Worm (Caenorhabditis elegans) whole organism, L2 larva: Measurements from ENCODE around the gene F54H12.2.

ENCODE experiments used
- R02D3.7 ChIP-seq: fragments of 150-350 bp; optimal IDR thresholded peaks from 2 replicates; lab custom pipeline; 2014; ENCODE audit warnings: missing biosample characterization, missing genetic modification characterization
- aly-2 ChIP-seq: fragments of 150-350 bp; optimal IDR thresholded peaks from 2 replicates; lab custom pipeline; 2014; ENCODE audit warnings: missing biosample characterization, missing genetic modification characterization
- ama-1 ChIP-seq: fragments of 150-350 bp; optimal IDR thresholded peaks from 2 replicates; lab custom pipeline; 2018; ENCODE audit warnings: inconsistent platforms
- ceh-16 ChIP-seq: fragments of 150-350 bp; optimal IDR thresholded peaks from 2 replicates; lab custom pipeline; 2014; ENCODE audit warnings: missing biosample characterization, missing genetic modification characterization
- ceh-82 ChIP-seq: fragments of 150-350 bp; optimal IDR thresholded peaks from 2 replicates; lab custom pipeline; 2014; ENCODE audit warnings: missing biosample characterization, missing genetic modification characterization
- dmd-4 ChIP-seq: sonication (generic microtip); optimal IDR thresholded peaks from 2 replicates; lab custom pipeline; 2017; ENCODE audit warnings: missing biosample characterization, missing genetic modification characterization
- elt-1 ChIP-seq: fragments of 150-350 bp; optimal IDR thresholded peaks from 2 replicates; lab custom pipeline; 2014; ENCODE audit warnings: missing biosample characterization, missing genetic modification characterization
- elt-3 ChIP-seq: sonication (generic microtip); optimal IDR thresholded peaks from 2 replicates; lab custom pipeline; 2017; ENCODE audit warnings: missing biosample characterization, missing genetic modification characterization
- fos-1 ChIP-seq: fragments of 150-350 bp; optimal IDR thresholded peaks from 2 replicates; lab custom pipeline; 2014; ENCODE audit warnings: missing biosample characterization, missing genetic modification characterization
- gmeb-1 ChIP-seq: fragments of 150-350 bp; optimal IDR thresholded peaks from 2 replicates; lab custom pipeline; 2014; ENCODE audit warnings: missing biosample characterization, missing genetic modification characterization
- lin-11 ChIP-seq: fragments of 150-350 bp; sonication (generic microtip); optimal IDR thresholded peaks from 2 replicates; lab custom pipeline; 2014; ENCODE audit warnings: missing biosample characterization, missing genetic modification characterization, inconsistent platforms, mixed read lengths
- lin-13 ChIP-seq: fragments of 150-350 bp; optimal IDR thresholded peaks from 2 replicates; lab custom pipeline; 2014; ENCODE audit warnings: missing biosample characterization, missing genetic modification reagents, missing genetic modification characterization
- lin-39 ChIP-seq: fragments of 150-350 bp; optimal IDR thresholded peaks from 2 replicates; lab custom pipeline; 2014; ENCODE audit warnings: missing biosample characterization, missing genetic modification reagents, missing genetic modification characterization
- lsy-2 ChIP-seq, 2 experiments: fragments of 150-350 bp in 1 of 2; sonication (generic microtip) in 1 of 2; optimal IDR thresholded peaks; 2 replicates each; lab custom pipeline; 2014 to 2017; ENCODE audit warnings: missing biosample characterization in 2 of 2, missing genetic modification characterization in 2 of 2
- mab-5 ChIP-seq: fragments of 150-350 bp; optimal IDR thresholded peaks from 2 replicates; lab custom pipeline; 2014; ENCODE audit warnings: missing biosample characterization, missing genetic modification characterization
- mbf-1 ChIP-seq: sonication (generic microtip); optimal IDR thresholded peaks from 2 replicates; lab custom pipeline; 2017; ENCODE audit warnings: missing biosample characterization, missing genetic modification characterization
- mdl-1 ChIP-seq, 2 experiments: fragments of 150-350 bp in 1 of 2; sonication (generic microtip) in 1 of 2; optimal IDR thresholded peaks; 2 replicates each; lab custom pipeline; 2017; ENCODE audit warnings: missing biosample characterization in 2 of 2, missing genetic modification characterization in 2 of 2
- nhr-11 ChIP-seq: fragments of 150-350 bp; optimal IDR thresholded peaks from 2 replicates; lab custom pipeline; 2014; ENCODE audit warnings: missing biosample characterization, missing genetic modification characterization
- nhr-12 ChIP-seq: fragments of 150-350 bp; optimal IDR thresholded peaks from 2 replicates; lab custom pipeline; 2014; ENCODE audit warnings: missing biosample characterization, missing genetic modification characterization
- nhr-129 ChIP-seq: fragments of 150-350 bp; optimal IDR thresholded peaks from 2 replicates; lab custom pipeline; 2014; ENCODE audit warnings: missing biosample characterization, missing genetic modification characterization
- nhr-23 ChIP-seq: fragments of 150-350 bp; optimal IDR thresholded peaks from 2 replicates; lab custom pipeline; 2014; ENCODE audit warnings: missing biosample characterization, missing genetic modification reagents, missing genetic modification characterization
- nhr-77 ChIP-seq: fragments of 150-350 bp; optimal IDR thresholded peaks from 2 replicates; lab custom pipeline; 2014; ENCODE audit warnings: missing biosample characterization, missing genetic modification characterization
- peb-1 ChIP-seq: fragments of 150-350 bp; optimal IDR thresholded peaks from 2 replicates; lab custom pipeline; 2014; ENCODE audit warnings: missing biosample characterization, missing genetic modification characterization
- sem-4 ChIP-seq: fragments of 150-350 bp; optimal IDR thresholded peaks from 2 replicates; lab custom pipeline; 2014; ENCODE audit warnings: missing biosample characterization, missing genetic modification reagents, missing genetic modification characterization
- skn-1 ChIP-seq: sonication (generic microtip); optimal IDR thresholded peaks from 2 replicates; lab custom pipeline; 2017; ENCODE audit warnings: missing biosample characterization, missing genetic modification characterization
- sma-3 ChIP-seq: sonication (generic microtip); optimal IDR thresholded peaks from 2 replicates; lab custom pipeline; 2016; ENCODE audit warnings: missing genetic modification reagents, missing genetic modification characterization, missing compliant biosample characterization
- sma-9 ChIP-seq, 2 experiments: fragments of 150-350 bp in 1 of 2; sonication (generic microtip) in 1 of 2; optimal IDR thresholded peaks; 2 replicates each; lab custom pipeline; 2014 to 2016; ENCODE audit warnings: missing genetic modification characterization in 2 of 2, mild to moderate bottlenecking in 1 of 2, missing biosample characterization in 1 of 2, missing compliant biosample characterization in 1 of 2, missing genetic modification reagents in 1 of 2, moderate library complexity in 1 of 2
- snpc-4 ChIP-seq: fragments of 150-350 bp; optimal IDR thresholded peaks from 2 replicates; lab custom pipeline; 2014; ENCODE audit warnings: missing biosample characterization, missing genetic modification characterization
- unc-39 ChIP-seq: fragments of 150-350 bp; optimal IDR thresholded peaks from 2 replicates; lab custom pipeline; 2014; ENCODE audit warnings: missing biosample characterization, missing genetic modification characterization
- zag-1 ChIP-seq: fragments of 150-350 bp; optimal IDR thresholded peaks from 2 replicates; lab custom pipeline; 2014; ENCODE audit warnings: missing biosample characterization, missing genetic modification characterization
- ztf-1 ChIP-seq: fragments of 200-800 bp; sonication (Bioruptor generic); conservative IDR thresholded peaks from 2 replicates; pipeline ENCODE4 v1.3.6; 2022; ENCODE audit warnings: missing genetic modification characterization, missing compliant biosample characterization
- ztf-11 ChIP-seq: sonication (generic microtip); optimal IDR thresholded peaks from 2 replicates; lab custom pipeline; 2017; ENCODE audit warnings: missing biosample characterization, missing genetic modification characterization

F54H12.2 gene

DNA sequence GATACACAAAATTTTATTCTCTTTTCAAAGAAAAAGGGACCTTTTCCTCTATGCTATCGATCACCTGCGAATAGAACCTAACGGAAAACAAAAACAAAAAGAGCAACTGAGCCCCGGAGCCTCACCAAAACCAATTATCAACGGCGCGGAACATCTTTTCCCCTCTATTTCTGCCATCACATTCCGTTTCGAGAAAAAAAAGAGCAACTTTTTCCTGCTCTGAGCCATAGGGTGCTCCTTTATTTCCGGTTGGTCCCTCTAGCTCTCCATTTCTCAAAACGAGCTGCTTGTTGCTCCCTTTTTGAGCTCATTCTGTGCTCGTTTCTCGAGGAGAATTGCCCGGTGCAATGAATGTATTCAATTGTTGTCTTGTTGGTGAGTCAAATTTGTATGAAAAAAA, 15.3 kb downstream of the F54H12.2 start, which contains the start of gene clp-1:
clp-1 (plus strand) TSS at position 301 of the 400 bp plus-strand sequence.
- TF ChIP-seq sem-4 (tag; lab: Kevin White, UChicago) (no peak), snpc-4 (tag; lab: Kevin White, UChicago) (no peak), aly-2 (no peak), lin-11 (tag; lab: Kevin White, UChicago) (no peak), lin-39 (no peak), ceh-16 (tag; lab: Kevin White, UChicago) (no peak), sma-3 (GFP tag; lab: Kevin White, UChicago) (no peak), peb-1 (no peak)

ce11 chrIII:7981233-7981632, 16.9 kb downstream of the F54H12.2 start:
- TF ChIP-seq nhr-11 (no peak), nhr-129 (tag; lab: Kevin White, UChicago) (no peak), ceh-16 (tag; lab: Kevin White, UChicago) (no peak), peb-1 (no peak)

ce11 chrIII:7981938-7982337, 17.6 kb downstream of the F54H12.2 start:
- TF ChIP-seq gmeb-1 (no peak), lin-11 (tag; lab: Kevin White, UChicago) (no peak), mdl-1 (tag; optimal IDR thresholded peaks at IDR 0.05; lab: Kevin White, UChicago) (no peak), nhr-12 (no peak), skn-1 (no peak), lsy-2 (tag; optimal IDR thresholded peaks at IDR 0.05; lab: Kevin White, UChicago) (no peak), R02D3.7 (tag; lab: Kevin White, UChicago) (no peak), dmd-4 (tag; lab: Kevin White, UChicago) (no peak), unc-39 (tag; lab: Kevin White, UChicago) (no peak), ztf-11 (tag; lab: Kevin White, UChicago) (no peak), sma-9 (GFP tag; optimal IDR thresholded peaks at IDR 0.05; lab: Kevin White, UChicago) (no peak), sma-9 (tag; optimal IDR thresholded peaks at IDR 0.05; lab: Kevin White, UChicago) (no peak), elt-3 (tag; lab: Kevin White, UChicago) (no peak)

- TF ChIP-seq ceh-82 (tag; lab: Kevin White, UChicago): no peak
- TF ChIP-seq gmeb-1: no peak
- no peak for TF ChIP-seq ama-1 (lab: Kevin White, UChicago)
- no peak for TF ChIP-seq ztf-1
- no peak for TF ChIP-seq mab-5 (tag; lab: Kevin White, UChicago)
- no peak for TF ChIP-seq nhr-11
- no peak for TF ChIP-seq lsy-2 (tag; optimal IDR thresholded peaks at IDR 0.05; lab: Kevin White, UChicago)
- no peak for TF ChIP-seq mbf-1
- TF ChIP-seq R02D3.7 (tag; lab: Kevin White, UChicago): no peak
- TF ChIP-seq nhr-77 (tag; lab: Kevin White, UChicago): no peak
- TF ChIP-seq zag-1 (tag; lab: Kevin White, UChicago): no peak
Measured at ce11 chrIII:7986585-7987171, 22.3 kb downstream of the F54H12.2 start, which contains the start of gene hrpk-2. Gene hrpk-2, plus strand, starts transcription at chrIII:7987121.

ce11 chrIII:7996353-7996752, 32.0 kb downstream of the F54H12.2 start, which contains the start of gene npr-17:
Gene npr-17, minus strand, starts transcription at chrIII:7996453.
- TF ChIP-seq snpc-4 (tag; lab: Kevin White, UChicago) (no peak), aly-2 (no peak), fos-1 (tag; lab: Kevin White, UChicago) (no peak), mbf-1 (no peak), elt-1 (tag; lab: Kevin White, UChicago) (no peak), lsy-2 (tag; optimal IDR thresholded peaks at IDR 0.05; lab: Kevin White, UChicago) (no peak), sma-3 (GFP tag; lab: Kevin White, UChicago) (no peak), ztf-1 (no peak), peb-1 (no peak), ama-1 (lab: Kevin White, UChicago) (no peak), ceh-16 (tag; lab: Kevin White, UChicago) (no peak), nhr-23 (no peak), lin-13 (GFP tag; lab: Kevin White, UChicago) (no peak), ztf-11 (tag; lab: Kevin White, UChicago) (no peak), ceh-82 (tag; lab: Kevin White, UChicago) (no peak)
